Worm (Caenorhabditis elegans) whole organism, L1 larva: ENCODE results near the gene eat-20.
"Not testable (repeated sequence)": the region's sequence is repeated elsewhere in the genome, so short reads cannot be mapped to it uniquely, and the experiment has no call there.

ENCODE experiments used
- elt-2 ChIP-seq: sonication (generic microtip); optimal IDR thresholded peaks from 2 replicates; lab custom pipeline; 2016; ENCODE audit warnings: missing genetic modification characterization, mild to moderate bottlenecking, inconsistent platforms, missing compliant biosample characterization, missing genetic modification reagents
- fos-1 ChIP-seq: fragments of 150-350 bp; optimal IDR thresholded peaks from 2 replicates; lab custom pipeline; 2014; ENCODE audit warnings: missing biosample characterization, missing genetic modification characterization
- jun-1 ChIP-seq: fragments of 150-350 bp; optimal IDR thresholded peaks from 2 replicates; lab custom pipeline; 2014; ENCODE audit warnings: missing biosample characterization, missing genetic modification reagents, missing genetic modification characterization
- lin-14 ChIP-seq: fragments of 200-800 bp; sonication (Bioruptor generic); optimal IDR thresholded peaks from 2 replicates; lab custom pipeline; 2018; ENCODE audit warnings: mild to moderate bottlenecking, missing genetic modification characterization, moderate library complexity, missing compliant biosample characterization
- lin-39 ChIP-seq: fragments of 150-350 bp; optimal IDR thresholded peaks from 2 replicates; lab custom pipeline; 2014; ENCODE audit warnings: missing biosample characterization, missing genetic modification reagents, missing genetic modification characterization
- nhr-12 ChIP-seq: sonication (generic microtip); optimal IDR thresholded peaks from 2 replicates; lab custom pipeline; 2017; ENCODE audit warnings: missing biosample characterization, missing genetic modification characterization
- unc-130 ChIP-seq: fragments of 150-350 bp; optimal IDR thresholded peaks from 2 replicates; lab custom pipeline; 2017; ENCODE audit warnings: missing biosample characterization, missing genetic modification characterization, inconsistent platforms
- zag-1 ChIP-seq: fragments of 150-350 bp; optimal IDR thresholded peaks from 2 replicates; lab custom pipeline; 2014; ENCODE audit warnings: missing biosample characterization, missing genetic modification characterization
- ztf-11 ChIP-seq, 2 experiments: sonication (generic microtip); optimal IDR thresholded peaks; 2 replicates each; lab custom pipeline; 2016 to 2017; ENCODE audit warnings: missing genetic modification characterization in 2 of 2, missing biosample characterization in 1 of 2, missing compliant biosample characterization in 1 of 2

- TF ChIP-seq jun-1 (tag; lab: Kevin White, UChicago); unc-130; zag-1 (tag; lab: Kevin White, UChicago); lin-14; lin-39 (tag; lab: Kevin White, UChicago); fos-1 (tag; lab: Kevin White, UChicago); nhr-12 (tag; lab: Kevin White, UChicago); elt-2 (tag; lab: Kevin White, UChicago); ztf-11 (tag; optimal IDR thresholded peaks at IDR 0.05; lab: Kevin White, UChicago): not testable (repeated sequence)
These were observed 24.0 kb downstream of the eat-20 start for ce11 chrX:15533847-15534246.
